Worm (Caenorhabditis elegans) whole organism, late embryonic: Measurements from ENCODE around the gene T05B9.1.

Experiments
- C08G9.2 ChIP-seq: sonication (generic microtip); optimal IDR thresholded peaks from 2 replicates; lab custom pipeline; 2016; ENCODE audit warnings: mild to moderate bottlenecking, missing genetic modification characterization, moderate library complexity, missing compliant biosample characterization
- C38D4.7 ChIP-seq: fragments of 200-800 bp; sonication (Bioruptor generic); optimal IDR thresholded peaks from 2 replicates; lab custom pipeline; 2018; ENCODE audit warnings: mild to moderate bottlenecking, missing genetic modification characterization, moderate library complexity, missing compliant biosample characterization
- F13H6.1 ChIP-seq: sonication (generic microtip); optimal IDR thresholded peaks from 2 replicates; lab custom pipeline; 2016; ENCODE audit warnings: missing genetic modification characterization, missing compliant biosample characterization
- K02D7.2 ChIP-seq: sonication (generic microtip); optimal IDR thresholded peaks from 2 replicates; lab custom pipeline; 2017; ENCODE audit warnings: mild to moderate bottlenecking, missing genetic modification characterization, missing compliant biosample characterization
- T23F11.4 ChIP-seq: fragments of 200-800 bp; sonication (Bioruptor generic); optimal IDR thresholded peaks from 2 replicates; lab custom pipeline; 2018; ENCODE audit warnings: mild to moderate bottlenecking, missing genetic modification characterization, missing compliant biosample characterization
- ahr-1 ChIP-seq: sonication (generic microtip); optimal IDR thresholded peaks from 2 replicates; lab custom pipeline; 2016; ENCODE audit warnings: missing genetic modification characterization, missing compliant biosample characterization
- ama-1 ChIP-seq: fragments of 150-350 bp; optimal IDR thresholded peaks from 2 replicates; lab custom pipeline; 2014
- ceh-14 ChIP-seq: sonication (generic microtip); optimal IDR thresholded peaks from 2 replicates; lab custom pipeline; 2016; ENCODE audit warnings: missing genotype, missing genetic modification characterization, missing compliant biosample characterization
- ceh-22 ChIP-seq: sonication (generic microtip); optimal IDR thresholded peaks from 2 replicates; lab custom pipeline; 2017; ENCODE audit warnings: missing biosample characterization, missing genetic modification characterization
- ceh-31 ChIP-seq: sonication (generic microtip); optimal IDR thresholded peaks from 2 replicates; lab custom pipeline; 2016; ENCODE audit warnings: missing genetic modification characterization, missing compliant biosample characterization
- ceh-34 ChIP-seq: sonication (generic microtip); optimal IDR thresholded peaks from 2 replicates; lab custom pipeline; 2016; ENCODE audit warnings: mild to moderate bottlenecking, missing genetic modification characterization, missing compliant biosample characterization
- ceh-48 ChIP-seq: sonication (generic microtip); optimal IDR thresholded peaks from 2 replicates; lab custom pipeline; 2016; ENCODE audit warnings: missing genetic modification characterization, inconsistent platforms, missing compliant biosample characterization
- dmd-4 ChIP-seq: sonication (generic microtip); optimal IDR thresholded peaks from 2 replicates; lab custom pipeline; 2016; ENCODE audit warnings: borderline replicate concordance, missing genetic modification characterization, missing compliant biosample characterization
- elt-2 ChIP-seq: sonication (generic microtip); optimal IDR thresholded peaks from 2 replicates; lab custom pipeline; 2016; ENCODE audit warnings: missing genetic modification reagents, missing genetic modification characterization, missing compliant biosample characterization
- elt-4 ChIP-seq: sonication (generic microtip); optimal IDR thresholded peaks from 2 replicates; lab custom pipeline; 2016; ENCODE audit warnings: missing genetic modification characterization, missing compliant biosample characterization
- ets-4 ChIP-seq: sonication (generic microtip); optimal IDR thresholded peaks from 2 replicates; lab custom pipeline; 2016; ENCODE audit warnings: missing genetic modification characterization, missing compliant biosample characterization
- fax-1 ChIP-seq: sonication (generic microtip); optimal IDR thresholded peaks from 2 replicates; lab custom pipeline; 2016; ENCODE audit warnings: missing genotype, missing genetic modification characterization, missing compliant biosample characterization
- fkh-10 ChIP-seq: fragments of 150-350 bp; optimal IDR thresholded peaks from 2 replicates; lab custom pipeline; 2014; ENCODE audit warnings: missing biosample characterization, missing genetic modification reagents, missing genetic modification characterization
- gmeb-2 ChIP-seq: sonication (generic microtip); optimal IDR thresholded peaks from 2 replicates; lab custom pipeline; 2016; ENCODE audit warnings: missing genetic modification characterization, inconsistent platforms, missing compliant biosample characterization
- hlh-15 ChIP-seq: sonication (generic microtip); optimal IDR thresholded peaks from 2 replicates; lab custom pipeline; 2016; ENCODE audit warnings: missing genetic modification characterization, missing compliant biosample characterization
- hlh-6 ChIP-seq: sonication (generic microtip); optimal IDR thresholded peaks from 2 replicates; lab custom pipeline; 2016; ENCODE audit warnings: missing genotype, missing genetic modification characterization, missing compliant biosample characterization
- lin-11 ChIP-seq: fragments of 200-800 bp; sonication (Bioruptor generic); optimal IDR thresholded peaks from 2 replicates; lab custom pipeline; 2018; ENCODE audit warnings: mild to moderate bottlenecking, missing genetic modification characterization, missing compliant biosample characterization
- madf-2 ChIP-seq: sonication (generic microtip); optimal IDR thresholded peaks from 2 replicates; lab custom pipeline; 2017; ENCODE audit warnings: missing genetic modification characterization, missing compliant biosample characterization
- nfya-1 ChIP-seq: sonication (generic microtip); optimal IDR thresholded peaks from 2 replicates; lab custom pipeline; 2017; ENCODE audit warnings: missing genetic modification characterization, mild to moderate bottlenecking, missing compliant biosample characterization, antibody characterized with exemption, moderate library complexity
- nhr-232 ChIP-seq: sonication (generic microtip); optimal IDR thresholded peaks from 2 replicates; lab custom pipeline; 2016; ENCODE audit warnings: missing genetic modification characterization, missing compliant biosample characterization
- npax-4 ChIP-seq: sonication (generic microtip); optimal IDR thresholded peaks from 2 replicates; lab custom pipeline; 2016; ENCODE audit warnings: missing genetic modification characterization, missing compliant biosample characterization
- pag-3 ChIP-seq: sonication (generic microtip); optimal IDR thresholded peaks from 2 replicates; lab custom pipeline; 2016; ENCODE audit warnings: missing compliant biosample characterization, missing genetic modification characterization, borderline replicate concordance
- pat-9 ChIP-seq: fragments of 200-800 bp; sonication (Bioruptor generic); optimal IDR thresholded peaks from 2 replicates; lab custom pipeline; 2018; ENCODE audit warnings: mild to moderate bottlenecking, missing genetic modification characterization, moderate library complexity, missing compliant biosample characterization
- pha-4 ChIP-seq: fragments of 150-350 bp; optimal IDR thresholded peaks from 2 replicates; lab custom pipeline; 2018; ENCODE audit warnings: missing biosample characterization, missing genetic modification reagents, missing genetic modification characterization
- pros-1 ChIP-seq: fragments of 150-350 bp; optimal IDR thresholded peaks from 2 replicates; lab custom pipeline; 2014; ENCODE audit warnings: missing biosample characterization, missing genetic modification reagents, missing genetic modification characterization
- ref-2 ChIP-seq: sonication (generic microtip); optimal IDR thresholded peaks from 2 replicates; lab custom pipeline; 2016; ENCODE audit warnings: missing genetic modification characterization, missing compliant biosample characterization
- rnt-1 ChIP-seq: sonication (generic microtip); optimal IDR thresholded peaks from 2 replicates; lab custom pipeline; 2016; ENCODE audit warnings: missing genetic modification characterization, missing compliant biosample characterization
- sox-2 ChIP-seq: fragments of 200-800 bp; sonication (Bioruptor generic); IDR thresholded peaks from 2 replicates; pipeline ENCODE4 v1.3.6; 2022; ENCODE audit warnings: missing genetic modification reagents, missing genetic modification characterization, missing compliant biosample characterization
- sox-4 ChIP-seq: sonication (generic microtip); optimal IDR thresholded peaks from 2 replicates; lab custom pipeline; 2017; ENCODE audit warnings: mild to moderate bottlenecking, missing genetic modification characterization, inconsistent platforms, missing compliant biosample characterization
- syd-9 ChIP-seq: sonication (generic microtip); optimal IDR thresholded peaks from 2 replicates; lab custom pipeline; 2016; ENCODE audit warnings: mild to moderate bottlenecking, missing genetic modification characterization, moderate library complexity, missing compliant biosample characterization
- tbx-2 ChIP-seq: sonication (generic microtip); optimal IDR thresholded peaks from 2 replicates; lab custom pipeline; 2016; ENCODE audit warnings: missing genetic modification characterization, missing compliant biosample characterization
- tbx-7 ChIP-seq: sonication (generic microtip); optimal IDR thresholded peaks from 2 replicates; lab custom pipeline; 2016; ENCODE audit warnings: missing genotype, missing genetic modification characterization, missing compliant biosample characterization
- unc-42 ChIP-seq: sonication (generic microtip); optimal IDR thresholded peaks from 2 replicates; lab custom pipeline; 2016; ENCODE audit warnings: missing genotype, missing genetic modification characterization, missing compliant biosample characterization
- unc-55 ChIP-seq: sonication (generic microtip); optimal IDR thresholded peaks from 2 replicates; lab custom pipeline; 2017; ENCODE audit warnings: missing biosample characterization, missing genetic modification reagents, missing genetic modification characterization
- zip-5 ChIP-seq: sonication (generic microtip); optimal IDR thresholded peaks from 2 replicates; lab custom pipeline; 2016; ENCODE audit warnings: missing genetic modification characterization, missing compliant biosample characterization
- ztf-16 ChIP-seq: sonication (generic microtip); optimal IDR thresholded peaks from 2 replicates; lab custom pipeline; 2017; ENCODE audit warnings: missing genetic modification characterization, missing compliant biosample characterization

Gene T05B9.1

ce11 chrII:11293433-11293832 lies 32.4 kb upstream of the T05B9.1 start, which contains the start of gene C47G2.4 (continued):
- TF ChIP-seq dmd-4 (tag; lab: Kevin White, UChicago) (no peak), ztf-16 (tag; lab: Kevin White, UChicago) (no peak), pat-9 (tag; lab: Kevin White, UChicago) (no peak), hlh-15 (no peak), ets-4 (peak; percentile 40), pag-3 (no peak), C38D4.7 (GFP tag; lab: Kevin White, UChicago) (no peak), ceh-34 (tag; lab: Kevin White, UChicago) (peak; percentile 70), ceh-14 (tag; lab: Kevin White, UChicago) (no peak), ceh-22 (tag; lab: Kevin White, UChicago) (no peak), elt-4 (tag; lab: Kevin White, UChicago) (no peak), T23F11.4 (GFP tag; lab: Kevin White, UChicago) (no peak), sox-4 (no peak), elt-2 (tag; lab: Kevin White, UChicago) (peak; percentile 27), nhr-232 (no peak), pros-1 (tag; lab: Kevin White, UChicago) (peak; percentile 35), rnt-1 (tag; lab: Kevin White, UChicago) (peak; percentile 53), tbx-7 (tag; lab: Kevin White, UChicago) (no peak), nfya-1 (tag; lab: Kevin White, UChicago) (peak; percentile 36), fkh-10 (GFP tag; lab: Kevin White, UChicago) (no peak), F13H6.1 (tag; lab: Kevin White, UChicago) (no peak), unc-42 (tag; lab: Kevin White, UChicago) (no peak), sox-2 (no peak), unc-55 (no peak), lin-11 (tag; lab: Kevin White, UChicago) (no peak), ref-2 (peak; percentile 22), C08G9.2 (tag; lab: Kevin White, UChicago) (peak; percentile 27), zip-5 (no peak), tbx-2 (no peak), pha-4 (tag; lab: Kevin White, UChicago) (no peak), npax-4 (no peak), hlh-6 (tag; lab: Kevin White, UChicago) (no peak), madf-2 (tag; lab: Kevin White, UChicago) (no peak)

ce11 chrII:11290109-11290784 lies 29.3 kb upstream of the T05B9.1 start, which contains the start of gene C47G2.3:
Gene C47G2.3 (minus strand): TSS chrII:11290159.
- TF ChIP-seq ahr-1 (tag; lab: Kevin White, UChicago) (no peak), ceh-31 (tag; lab: Kevin White, UChicago) (peak; percentile 7), pros-1 (tag; lab: Kevin White, UChicago) (no peak), C08G9.2 (tag; lab: Kevin White, UChicago) (peak; percentile 26), elt-2 (tag; lab: Kevin White, UChicago) (peak; percentile 9), fax-1 (no peak)

- TF ChIP-seq K02D7.2 (tag; lab: Kevin White, UChicago), result no peak
- no peak for TF ChIP-seq gmeb-2 (tag; lab: Kevin White, UChicago)
- TF ChIP-seq ama-1 (lab: Kevin White, UChicago), result no peak
- TF ChIP-seq ceh-22 (tag; lab: Kevin White, UChicago), result no peak
- TF ChIP-seq elt-2 (tag; lab: Kevin White, UChicago), result peak; percentile 20
- TF ChIP-seq unc-55, result peak; percentile 75
- TF ChIP-seq ceh-48 (tag; lab: Kevin White, UChicago), result no peak
- no peak for TF ChIP-seq elt-4 (tag; lab: Kevin White, UChicago)
- TF ChIP-seq tbx-2, result peak; percentile 59
- no peak for TF ChIP-seq syd-9 (tag; lab: Kevin White, UChicago)
Observed at ce11 chrII:11288148-11288547, 27.2 kb upstream of the T05B9.1 start.
